Fruit fly (Drosophila melanogaster): ENCODE measurements around the gene tkv.
A peak's percentile ranks its signal among the peaks of the same experiment; 100 is the strongest.

Gene tkv

DNA sequence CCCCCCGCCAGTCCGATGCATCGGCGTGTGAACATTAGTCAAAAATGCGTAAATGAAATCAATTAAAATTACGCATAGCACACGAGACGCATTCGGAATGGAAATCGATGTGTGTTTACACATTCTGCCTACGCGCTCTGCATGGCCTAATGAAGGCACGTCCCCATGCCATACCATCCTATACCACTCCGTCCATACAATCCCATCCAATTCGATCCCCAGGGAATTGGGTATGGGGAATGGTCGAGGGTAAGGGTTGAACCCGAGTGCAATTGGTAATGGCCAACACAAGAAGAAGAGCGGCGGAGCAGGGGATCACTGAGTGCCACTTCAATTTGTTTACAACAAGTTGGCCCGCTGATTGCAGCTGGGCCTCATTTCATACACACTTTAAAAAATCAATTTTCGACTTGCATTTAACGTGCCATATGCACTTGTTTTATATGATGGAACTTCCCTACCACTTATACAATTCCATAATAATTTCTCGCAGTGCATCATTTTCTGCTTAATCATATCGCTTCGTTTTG is 25.8 kb downstream of the tkv start:
- no peak for TF ChIP-seq kay (GFP tag; optimal IDR thresholded peaks at IDR 0.05)
- TF ChIP-seq bab2 (GFP tag; optimal IDR thresholded peaks at IDR 0.05), result no peak
- TF ChIP-seq CG12155 (GFP tag; optimal IDR thresholded peaks at IDR 0.05), result no peak
- peak; percentile 54 for TF ChIP-seq CG14710 (tag; optimal IDR thresholded peaks at IDR 0.05)
- TF ChIP-seq CG10366 (GFP tag; IDR thresholded peaks at IDR 0.05), result 0 out of 2 replicates have a peak, but pooled peaks have one; percentile 10
- TF ChIP-seq gce (GFP tag; IDR thresholded peaks at IDR 0.05), result 0 out of 3 replicates have a peak, but pooled peaks have one; percentile 47
- no peak for TF ChIP-seq scrt (GFP tag; optimal IDR thresholded peaks at IDR 0.05)
- no peak for TF ChIP-seq hkb (optimal IDR thresholded peaks at IDR 0.05)
- no peak for TF ChIP-seq hkb (GFP tag; IDR thresholded peaks at IDR 0.05)
- no peak for TF ChIP-seq disco-r (GFP tag; optimal IDR thresholded peaks at IDR 0.05)
- no peak for TF ChIP-seq ssp (GFP tag; IDR thresholded peaks at IDR 0.05)
- no peak for TF ChIP-seq h (optimal IDR thresholded peaks at IDR 0.05)
- no peak for TF ChIP-seq E2f2 (GFP tag; IDR thresholded peaks at IDR 0.05)
- TF ChIP-seq Optix (GFP tag; IDR thresholded peaks at IDR 0.05), result 0 out of 3 replicates have a peak, but pooled peaks have one; percentile 43
- no peak for TF ChIP-seq CG1792 (GFP tag; optimal IDR thresholded peaks at IDR 0.05)
- TF ChIP-seq unc-4 (GFP tag; IDR thresholded peaks at IDR 0.05; ENCODE audit: partially characterized antibody), result no peak
- TF ChIP-seq CG8089 (GFP tag; optimal IDR thresholded peaks at IDR 0.05), result peak; percentile 49
- no peak for TF ChIP-seq CG9215 (GFP tag; IDR thresholded peaks at IDR 0.05)
- no peak for TF ChIP-seq CG14050 (GFP tag; IDR thresholded peaks at IDR 0.05)
- no peak for TF ChIP-seq CG18764 (GFP tag; optimal IDR thresholded peaks at IDR 0.05)
- 0 out of 2 replicates have a peak, but pooled peaks have one; percentile 30 for TF ChIP-seq CG1024 (GFP tag; IDR thresholded peaks at IDR 0.05)
- TF ChIP-seq chif (GFP tag; optimal IDR thresholded peaks at IDR 0.05), result peak; percentile 22 to 62
- no peak for TF ChIP-seq z (GFP tag; IDR thresholded peaks at IDR 0.05)
- no peak for TF ChIP-seq CG13296 (GFP tag; optimal IDR thresholded peaks at IDR 0.05)
- no peak for TF ChIP-seq vnd (GFP tag; IDR thresholded peaks at IDR 0.05; ENCODE audit: partially characterized antibody)
- TF ChIP-seq seq (GFP tag; IDR thresholded peaks at IDR 0.05), result no peak
- TF ChIP-seq CG10543 (GFP tag; optimal IDR thresholded peaks at IDR 0.05), result no peak
- TF ChIP-seq croc (GFP tag; conservative IDR thresholded peaks at IDR 0.05), result 0 out of 3 replicates have a peak, but pooled peaks have one; percentile 16
- TF ChIP-seq CG15696 (tag; optimal IDR thresholded peaks at IDR 0.05), result peak; percentile 55
- no peak for TF ChIP-seq Bgb (GFP tag; IDR thresholded peaks at IDR 0.05; ENCODE audit: partially characterized antibody)
- TF ChIP-seq Kr (GFP tag; optimal IDR thresholded peaks at IDR 0.05), result no peak
- peak; percentile 21 for TF ChIP-seq CG4707 (GFP tag; optimal IDR thresholded peaks at IDR 0.05)
- TF ChIP-seq Oaz (GFP tag; IDR thresholded peaks at IDR 0.05), result no peak
- TF ChIP-seq HLH4C (GFP tag; IDR thresholded peaks at IDR 0.05; ENCODE audit: partially characterized antibody), result no peak
- TF ChIP-seq sens (GFP tag), result peak; percentile 95
- no peak for TF ChIP-seq danr (GFP tag; IDR thresholded peaks at IDR 0.05)
- no peak for TF ChIP-seq ttk (GFP tag; IDR thresholded peaks at IDR 0.05)
- peak; percentile 28 for TF ChIP-seq CG5245 (GFP tag; optimal IDR thresholded peaks at IDR 0.05)
- TF ChIP-seq Abd-B (GFP tag; optimal IDR thresholded peaks at IDR 0.05), result no peak
- no peak for TF ChIP-seq peb (GFP tag; IDR thresholded peaks at IDR 0.05)
- no peak for TF ChIP-seq cwo (GFP tag; optimal IDR thresholded peaks at IDR 0.05)
- TF ChIP-seq CG7556 (GFP tag; optimal IDR thresholded peaks at IDR 0.05), result no peak
- TF ChIP-seq CG3407 (GFP tag; optimal IDR thresholded peaks at IDR 0.05), result peak; percentile 9
- no peak for TF ChIP-seq NK7.1 (GFP tag; optimal IDR thresholded peaks at IDR 0.05)
- no peak for TF ChIP-seq br (optimal IDR thresholded peaks at IDR 0.05)
- TF ChIP-seq sc (optimal IDR thresholded peaks at IDR 0.05), result no peak
- peak; percentile 24 for TF ChIP-seq sc (GFP tag; optimal IDR thresholded peaks at IDR 0.05)
- no peak for TF ChIP-seq ab (GFP tag; optimal IDR thresholded peaks at IDR 0.05)
- no peak for TF ChIP-seq CG10147 (GFP tag; optimal IDR thresholded peaks at IDR 0.05)
- no peak for TF ChIP-seq amos (GFP tag; IDR thresholded peaks at IDR 0.05; ENCODE audit: partially characterized antibody)
- no peak for TF ChIP-seq stc (GFP tag; IDR thresholded peaks at IDR 0.05)
- no peak for TF ChIP-seq CG12299 (tag; optimal IDR thresholded peaks at IDR 0.05)
